Fruit fly (Drosophila melanogaster) whole organism: ENCODE measurements around the gene CG10211.

Experiments used
- psq ChIP-seq: fragments of >200 bp; optimal IDR thresholded peaks from 2 replicates; lab custom pipeline; 2017
- usp ChIP-seq: fragments of >200 bp; optimal IDR thresholded peaks from 2 replicates; lab custom pipeline; 2017; ENCODE audit warnings: missing biosample characterization, missing genetic modification characterization, mixed read lengths

dm6 chr2L:18504881-18505280 is 12.4 kb upstream of the CG10211 start:
- TF ChIP-seq usp (GFP tag; lab: Kevin White, UChicago): no peak
- TF ChIP-seq psq (lab: Kevin White, UChicago): no peak
